Worm (Caenorhabditis elegans) whole organism, L2 larva: ENCODE data around the gene H04D03.7.
A peak's percentile ranks its signal among the peaks of the same experiment; 100 is the strongest.
"Not testable (repeated sequence)": the region's sequence is repeated elsewhere in the genome, so short reads cannot be mapped to it uniquely, and the experiment has no call there.

Experiments used
- C34F6.9 ChIP-seq: fragments of 150-350 bp; optimal IDR thresholded peaks from 2 replicates; lab custom pipeline; 2014; ENCODE audit warnings: missing biosample characterization, missing genetic modification characterization
- F13H6.1 ChIP-seq: sonication (generic microtip); optimal IDR thresholded peaks from 2 replicates; lab custom pipeline; 2016; ENCODE audit warnings: missing genetic modification characterization, missing compliant biosample characterization
- Y55F3AM.14 ChIP-seq: fragments of 200-800 bp; sonication (Bioruptor generic); optimal IDR thresholded peaks from 2 replicates; lab custom pipeline; 2018; ENCODE audit warnings: mild to moderate bottlenecking, missing genetic modification characterization, missing compliant biosample characterization
- ZK546.5 ChIP-seq: sonication (generic microtip); optimal IDR thresholded peaks from 2 replicates; lab custom pipeline; 2017; ENCODE audit warnings: missing biosample characterization, missing genetic modification characterization
- aly-2 ChIP-seq: fragments of 150-350 bp; optimal IDR thresholded peaks from 2 replicates; lab custom pipeline; 2014; ENCODE audit warnings: missing biosample characterization, missing genetic modification characterization
- ama-1 ChIP-seq: fragments of 150-350 bp; optimal IDR thresholded peaks from 2 replicates; lab custom pipeline; 2018; ENCODE audit warnings: inconsistent platforms
- ceh-16 ChIP-seq: fragments of 150-350 bp; optimal IDR thresholded peaks from 2 replicates; lab custom pipeline; 2014; ENCODE audit warnings: missing biosample characterization, missing genetic modification characterization
- ceh-82 ChIP-seq: fragments of 150-350 bp; optimal IDR thresholded peaks from 2 replicates; lab custom pipeline; 2014; ENCODE audit warnings: missing biosample characterization, missing genetic modification characterization
- crh-2 ChIP-seq: sonication (generic microtip); optimal IDR thresholded peaks from 2 replicates; lab custom pipeline; 2017; ENCODE audit warnings: missing biosample characterization, missing genetic modification characterization
- dmd-4 ChIP-seq: sonication (generic microtip); optimal IDR thresholded peaks from 2 replicates; lab custom pipeline; 2017; ENCODE audit warnings: missing biosample characterization, missing genetic modification characterization
- elt-1 ChIP-seq: fragments of 150-350 bp; optimal IDR thresholded peaks from 2 replicates; lab custom pipeline; 2014; ENCODE audit warnings: missing biosample characterization, missing genetic modification characterization
- elt-3 ChIP-seq: sonication (generic microtip); optimal IDR thresholded peaks from 2 replicates; lab custom pipeline; 2017; ENCODE audit warnings: missing biosample characterization, missing genetic modification characterization
- gmeb-1 ChIP-seq: fragments of 150-350 bp; optimal IDR thresholded peaks from 2 replicates; lab custom pipeline; 2014; ENCODE audit warnings: missing biosample characterization, missing genetic modification characterization
- lin-11 ChIP-seq: fragments of 150-350 bp; sonication (generic microtip); optimal IDR thresholded peaks from 2 replicates; lab custom pipeline; 2014; ENCODE audit warnings: missing biosample characterization, missing genetic modification characterization, inconsistent platforms, mixed read lengths
- lin-13 ChIP-seq: fragments of 150-350 bp; optimal IDR thresholded peaks from 2 replicates; lab custom pipeline; 2014; ENCODE audit warnings: missing biosample characterization, missing genetic modification reagents, missing genetic modification characterization
- lin-39 ChIP-seq: fragments of 150-350 bp; optimal IDR thresholded peaks from 2 replicates; lab custom pipeline; 2014; ENCODE audit warnings: missing biosample characterization, missing genetic modification reagents, missing genetic modification characterization
- lsy-2 ChIP-seq, 2 experiments: fragments of 150-350 bp in 1 of 2; sonication (generic microtip) in 1 of 2; optimal IDR thresholded peaks; 2 replicates each; lab custom pipeline; 2014 to 2017; ENCODE audit warnings: missing biosample characterization in 2 of 2, missing genetic modification characterization in 2 of 2
- mab-5 ChIP-seq: fragments of 150-350 bp; optimal IDR thresholded peaks from 2 replicates; lab custom pipeline; 2014; ENCODE audit warnings: missing biosample characterization, missing genetic modification characterization
- mbf-1 ChIP-seq: sonication (generic microtip); optimal IDR thresholded peaks from 2 replicates; lab custom pipeline; 2017; ENCODE audit warnings: missing biosample characterization, missing genetic modification characterization
- mdl-1 ChIP-seq, 2 experiments: fragments of 150-350 bp in 1 of 2; sonication (generic microtip) in 1 of 2; optimal IDR thresholded peaks; 2 replicates each; lab custom pipeline; 2017; ENCODE audit warnings: missing biosample characterization in 2 of 2, missing genetic modification characterization in 2 of 2
- nhr-11 ChIP-seq: fragments of 150-350 bp; optimal IDR thresholded peaks from 2 replicates; lab custom pipeline; 2014; ENCODE audit warnings: missing biosample characterization, missing genetic modification characterization
- nhr-129 ChIP-seq: fragments of 150-350 bp; optimal IDR thresholded peaks from 2 replicates; lab custom pipeline; 2014; ENCODE audit warnings: missing biosample characterization, missing genetic modification characterization
- nhr-21 ChIP-seq: fragments of 150-350 bp; optimal IDR thresholded peaks from 2 replicates; lab custom pipeline; 2014; ENCODE audit warnings: missing biosample characterization, missing genetic modification characterization
- nhr-23 ChIP-seq: fragments of 150-350 bp; optimal IDR thresholded peaks from 2 replicates; lab custom pipeline; 2014; ENCODE audit warnings: missing biosample characterization, missing genetic modification reagents, missing genetic modification characterization
- nhr-237 ChIP-seq: fragments of 150-350 bp; optimal IDR thresholded peaks from 2 replicates; lab custom pipeline; 2014; ENCODE audit warnings: missing biosample characterization, missing genetic modification characterization
- nhr-77 ChIP-seq: fragments of 150-350 bp; optimal IDR thresholded peaks from 2 replicates; lab custom pipeline; 2014; ENCODE audit warnings: missing biosample characterization, missing genetic modification characterization
- skn-1 ChIP-seq: sonication (generic microtip); optimal IDR thresholded peaks from 2 replicates; lab custom pipeline; 2017; ENCODE audit warnings: missing biosample characterization, missing genetic modification characterization
- sma-3 ChIP-seq: sonication (generic microtip); optimal IDR thresholded peaks from 2 replicates; lab custom pipeline; 2016; ENCODE audit warnings: missing genetic modification reagents, missing genetic modification characterization, missing compliant biosample characterization
- snpc-4 ChIP-seq: fragments of 150-350 bp; optimal IDR thresholded peaks from 2 replicates; lab custom pipeline; 2014; ENCODE audit warnings: missing biosample characterization, missing genetic modification characterization
- unc-55 ChIP-seq: fragments of 150-350 bp; sonication (generic microtip); optimal IDR thresholded peaks from 3 replicates; lab custom pipeline; 2014; ENCODE audit warnings: missing biosample characterization, missing genetic modification reagents, missing genetic modification characterization
- ztf-1 ChIP-seq: fragments of 200-800 bp; sonication (Bioruptor generic); conservative IDR thresholded peaks from 2 replicates; pipeline ENCODE4 v1.3.6; 2022; ENCODE audit warnings: missing genetic modification characterization, missing compliant biosample characterization
- ztf-4 ChIP-seq: fragments of 150-350 bp; optimal IDR thresholded peaks from 2 replicates; lab custom pipeline; 2014; ENCODE audit warnings: missing biosample characterization, missing genetic modification characterization

H04D03.7 gene

ce11 chrIII:10451012-10451411 lies 4.4 kb upstream of the H04D03.7 start, which contains the start of gene H04D03.4:
Gene H04D03.4, minus strand, starts transcription at chrIII:10451112.
- no peak for TF ChIP-seq crh-2 (tag; lab: Kevin White, UChicago)
- no peak for TF ChIP-seq ceh-16 (tag; lab: Kevin White, UChicago)
- no peak for TF ChIP-seq mab-5
- no peak for TF ChIP-seq unc-55
- no peak for TF ChIP-seq sma-3 (GFP tag; lab: Kevin White, UChicago)
- no peak for TF ChIP-seq dmd-4 (tag; lab: Kevin White, UChicago)
- no peak for TF ChIP-seq nhr-21 (tag; lab: Kevin White, UChicago)
- no peak for TF ChIP-seq ZK546.5 (tag; lab: Kevin White, UChicago)
- no peak for TF ChIP-seq ceh-82
- no peak for TF ChIP-seq aly-2 (tag; lab: Kevin White, UChicago)

ce11 chrIII:10442355-10443140 lies 4.1 kb downstream of the H04D03.7 start, which contains the start of the genes H04D03.2 and ecps-2:
Gene H04D03.2, minus strand, starts transcription at chrIII:10442405.
Gene ecps-2, plus strand, starts transcription at chrIII:10443090.
- no peak for TF ChIP-seq Y55F3AM.14 (GFP tag; lab: Kevin White, UChicago)
- TF ChIP-seq elt-1 (tag; lab: Kevin White, UChicago): no peak
- TF ChIP-seq skn-1 (tag; lab: Kevin White, UChicago): no peak
- TF ChIP-seq mdl-1 (tag; optimal IDR thresholded peaks at IDR 0.05; lab: Kevin White, UChicago): no peak
- TF ChIP-seq elt-3 (tag; lab: Kevin White, UChicago): no peak
- TF ChIP-seq ama-1: no peak
- TF ChIP-seq nhr-77: no peak
- TF ChIP-seq lin-11 (tag; lab: Kevin White, UChicago): no peak
- no peak for TF ChIP-seq snpc-4
- no peak for TF ChIP-seq nhr-23 (tag; lab: Kevin White, UChicago)
- TF ChIP-seq sma-3 (GFP tag; lab: Kevin White, UChicago): no peak
- TF ChIP-seq dmd-4 (tag; lab: Kevin White, UChicago): no peak
- no peak for TF ChIP-seq crh-2 (tag; lab: Kevin White, UChicago)
- TF ChIP-seq aly-2 (tag; lab: Kevin White, UChicago): no peak
- TF ChIP-seq nhr-237 (tag; lab: Kevin White, UChicago): no peak

- not testable (repeated sequence) for TF ChIP-seq nhr-77; ztf-4 (tag; lab: Kevin White, UChicago); ztf-1 (GFP tag; lab: Robert Waterston, UW)
These were observed 7.8 kb downstream of the H04D03.7 start, which contains the start of gene H04D03.6 for ce11 chrIII:10438780-10439179. Gene H04D03.6, minus strand, starts transcription at chrIII:10438880.

DNA sequence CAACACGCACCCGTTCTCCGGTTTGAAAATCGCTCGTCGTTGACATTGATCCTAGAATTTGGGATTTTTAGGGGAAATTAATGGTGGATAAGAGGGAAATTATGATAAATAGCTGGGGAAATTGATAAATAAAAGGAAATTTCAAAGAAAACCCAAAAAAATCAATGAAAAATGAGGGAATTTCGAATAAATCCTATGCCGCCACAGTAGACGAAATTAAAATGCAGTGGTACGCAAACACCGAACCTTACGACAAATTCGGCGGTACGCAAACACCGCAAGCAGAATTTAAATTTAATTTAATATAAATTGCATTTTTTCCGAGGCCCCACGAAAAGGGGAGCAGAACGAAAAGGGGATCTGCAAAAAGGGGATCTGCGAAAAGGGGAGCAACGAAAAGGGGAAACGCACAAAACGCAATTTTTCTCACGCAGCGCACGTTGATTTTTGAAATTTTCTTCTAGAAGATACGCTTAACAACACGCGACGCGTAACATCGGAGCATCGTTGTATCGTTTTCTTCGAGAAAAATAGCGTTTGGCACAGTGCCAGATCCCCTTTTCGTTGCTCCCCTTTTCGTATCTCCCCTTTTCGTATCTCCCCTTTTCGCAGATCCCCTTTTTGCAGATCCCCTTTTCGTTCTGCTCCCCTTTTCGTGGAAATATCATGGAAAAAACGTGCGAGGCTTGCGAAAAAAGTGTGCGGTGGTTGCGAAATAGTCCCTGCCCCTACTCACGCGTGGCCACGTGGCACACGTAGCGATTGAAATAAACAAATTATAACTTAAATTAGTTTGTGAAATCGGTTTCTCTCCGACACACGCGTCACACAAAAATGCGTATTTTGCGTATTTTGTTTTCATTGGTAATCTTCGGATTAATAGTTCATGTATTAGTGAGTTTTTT lies 10.4 kb downstream of the H04D03.7 start, which contains the start of the genes smrd-1 and enu-3.1:
smrd-1 (minus strand) TSS at position 51 of the 905 bp plus-strand sequence.
enu-3.1 (plus strand) TSS at position 339 of the 905 bp plus-strand sequence.
- peak; percentile 69 to 75 for TF ChIP-seq lsy-2 (tag; optimal IDR thresholded peaks at IDR 0.05; lab: Kevin White, UChicago)
- peak; percentile 76 for TF ChIP-seq lin-13
- peak; percentile 39 for TF ChIP-seq mab-5
- peak; percentile 50 for TF ChIP-seq F13H6.1 (tag; lab: Kevin White, UChicago)
- peak; percentile 44 for TF ChIP-seq crh-2 (tag; lab: Kevin White, UChicago)
- peak; percentile 60 for TF ChIP-seq gmeb-1 (tag; lab: Kevin White, UChicago)
- TF ChIP-seq unc-55: peak; percentile 63
- peak; percentile 78 for TF ChIP-seq C34F6.9 (tag; lab: Kevin White, UChicago)
- TF ChIP-seq sma-3 (GFP tag; lab: Kevin White, UChicago): peak; percentile 31

DNA sequence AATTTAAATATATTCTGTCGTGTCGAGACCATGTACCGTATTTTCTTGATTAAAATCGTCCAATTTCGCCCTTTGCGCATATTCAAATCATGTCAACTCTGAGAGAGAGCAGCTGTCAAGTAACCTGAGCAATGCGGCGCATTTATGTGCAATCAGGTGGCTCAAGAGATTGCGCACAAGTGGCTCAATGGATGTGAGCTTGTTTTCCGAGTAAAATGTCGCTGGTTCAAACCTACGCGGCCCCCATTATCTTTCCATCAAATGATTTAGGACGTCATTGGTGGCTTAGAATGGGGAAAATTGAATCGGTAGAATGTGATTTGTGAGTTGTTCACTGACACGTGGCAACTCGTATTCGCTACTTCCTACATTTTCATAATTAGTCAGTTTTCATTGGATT lies 14.5 kb downstream of the H04D03.7 start:
- TF ChIP-seq lin-39 (tag; lab: Kevin White, UChicago): no peak
- no peak for TF ChIP-seq aly-2 (tag; lab: Kevin White, UChicago)
- no peak for TF ChIP-seq ceh-16 (tag; lab: Kevin White, UChicago)
- TF ChIP-seq mbf-1: no peak
- peak; percentile 21 for TF ChIP-seq F13H6.1 (tag; lab: Kevin White, UChicago)
- no peak for TF ChIP-seq mab-5
- peak; percentile 52 for TF ChIP-seq nhr-129 (tag; lab: Kevin White, UChicago)
- TF ChIP-seq C34F6.9 (tag; lab: Kevin White, UChicago): peak; percentile 28
- peak; percentile 70 for TF ChIP-seq crh-2 (tag; lab: Kevin White, UChicago)
- TF ChIP-seq lin-11 (tag; lab: Kevin White, UChicago): peak; percentile 62
- TF ChIP-seq nhr-21 (tag; lab: Kevin White, UChicago): no peak
- TF ChIP-seq nhr-11 (tag; lab: Kevin White, UChicago): no peak
- TF ChIP-seq ZK546.5 (tag; lab: Kevin White, UChicago): no peak
- TF ChIP-seq lsy-2 (tag; optimal IDR thresholded peaks at IDR 0.05; lab: Kevin White, UChicago): peak in 1 of 2 experiments; percentile 38
